Worm (Caenorhabditis elegans) whole organism, late embryonic: ENCODE measurements around the gene pqn-73.

ENCODE experiments used
- F13H6.1 ChIP-seq: sonication (generic microtip); optimal IDR thresholded peaks from 2 replicates; lab custom pipeline; 2016; ENCODE audit warnings: missing genetic modification characterization, missing compliant biosample characterization
- K02D7.2 ChIP-seq: sonication (generic microtip); optimal IDR thresholded peaks from 2 replicates; lab custom pipeline; 2017; ENCODE audit warnings: mild to moderate bottlenecking, missing genetic modification characterization, missing compliant biosample characterization
- Y22D7AL.16 ChIP-seq: sonication (generic microtip); optimal IDR thresholded peaks from 2 replicates; lab custom pipeline; 2016; ENCODE audit warnings: missing genetic modification characterization, missing compliant biosample characterization
- ahr-1 ChIP-seq: sonication (generic microtip); optimal IDR thresholded peaks from 2 replicates; lab custom pipeline; 2016; ENCODE audit warnings: missing genetic modification characterization, missing compliant biosample characterization
- ceh-14 ChIP-seq: sonication (generic microtip); optimal IDR thresholded peaks from 2 replicates; lab custom pipeline; 2016; ENCODE audit warnings: missing genotype, missing genetic modification characterization, missing compliant biosample characterization
- ceh-19 ChIP-seq: fragments of 200-800 bp; sonication (Bioruptor generic); optimal IDR thresholded peaks from 2 replicates; lab custom pipeline; 2018; ENCODE audit warnings: mild to moderate bottlenecking, missing genetic modification characterization, missing compliant biosample characterization
- ceh-2 ChIP-seq: sonication (generic microtip); optimal IDR thresholded peaks from 2 replicates; lab custom pipeline; 2016; ENCODE audit warnings: missing genotype, missing genetic modification characterization, missing compliant biosample characterization
- ceh-22 ChIP-seq: sonication (generic microtip); optimal IDR thresholded peaks from 2 replicates; lab custom pipeline; 2017; ENCODE audit warnings: missing biosample characterization, missing genetic modification characterization
- ceh-31 ChIP-seq: sonication (generic microtip); optimal IDR thresholded peaks from 2 replicates; lab custom pipeline; 2016; ENCODE audit warnings: missing genetic modification characterization, missing compliant biosample characterization
- ceh-34 ChIP-seq: sonication (generic microtip); optimal IDR thresholded peaks from 2 replicates; lab custom pipeline; 2016; ENCODE audit warnings: mild to moderate bottlenecking, missing genetic modification characterization, missing compliant biosample characterization
- ceh-45 ChIP-seq: fragments of 200-800 bp; sonication (Bioruptor generic); IDR thresholded peaks from 2 replicates; pipeline ENCODE4 v1.3.6; 2022; ENCODE audit warnings: missing genetic modification reagents, missing genetic modification characterization, missing compliant biosample characterization
- ceh-48 ChIP-seq: sonication (generic microtip); optimal IDR thresholded peaks from 2 replicates; lab custom pipeline; 2016; ENCODE audit warnings: missing genetic modification characterization, inconsistent platforms, missing compliant biosample characterization
- ceh-6 ChIP-seq: fragments of 200-800 bp; sonication (Bioruptor generic); optimal IDR thresholded peaks from 2 replicates; lab custom pipeline; 2018; ENCODE audit warnings: mild to moderate bottlenecking, missing genetic modification characterization, missing compliant biosample characterization
- ceh-9 ChIP-seq: sonication (generic microtip); optimal IDR thresholded peaks from 2 replicates; lab custom pipeline; 2016; ENCODE audit warnings: mild to moderate bottlenecking, missing genetic modification characterization, inconsistent platforms, missing compliant biosample characterization
- che-1 ChIP-seq: sonication (generic microtip); optimal IDR thresholded peaks from 2 replicates; lab custom pipeline; 2016; ENCODE audit warnings: mild to moderate bottlenecking, missing genetic modification characterization, missing compliant biosample characterization
- dmd-4 ChIP-seq: sonication (generic microtip); optimal IDR thresholded peaks from 2 replicates; lab custom pipeline; 2016; ENCODE audit warnings: borderline replicate concordance, missing genetic modification characterization, missing compliant biosample characterization
- elt-4 ChIP-seq: sonication (generic microtip); optimal IDR thresholded peaks from 2 replicates; lab custom pipeline; 2016; ENCODE audit warnings: missing genetic modification characterization, missing compliant biosample characterization
- ets-4 ChIP-seq: sonication (generic microtip); optimal IDR thresholded peaks from 2 replicates; lab custom pipeline; 2016; ENCODE audit warnings: missing genetic modification characterization, missing compliant biosample characterization
- fax-1 ChIP-seq: sonication (generic microtip); optimal IDR thresholded peaks from 2 replicates; lab custom pipeline; 2016; ENCODE audit warnings: missing genotype, missing genetic modification characterization, missing compliant biosample characterization
- fkh-6 ChIP-seq: sonication (generic microtip); optimal IDR thresholded peaks from 2 replicates; lab custom pipeline; 2016; ENCODE audit warnings: missing genetic modification characterization, missing compliant biosample characterization
- hlh-13 ChIP-seq: fragments of 200-800 bp; sonication (Bioruptor generic); optimal IDR thresholded peaks from 2 replicates; lab custom pipeline; 2018; ENCODE audit warnings: mild to moderate bottlenecking, missing genetic modification characterization, missing compliant biosample characterization
- hlh-30 ChIP-seq: sonication (generic microtip); optimal IDR thresholded peaks from 2 replicates; lab custom pipeline; 2017; ENCODE audit warnings: antibody characterized with exemption, missing genetic modification characterization, missing compliant biosample characterization; ENCODE audit not compliant: insufficient read depth
- hlh-6 ChIP-seq: sonication (generic microtip); optimal IDR thresholded peaks from 2 replicates; lab custom pipeline; 2016; ENCODE audit warnings: missing genotype, missing genetic modification characterization, missing compliant biosample characterization
- hlh-8 ChIP-seq: sonication (generic microtip); optimal IDR thresholded peaks from 2 replicates; lab custom pipeline; 2016; ENCODE audit warnings: missing genotype, missing genetic modification characterization, missing compliant biosample characterization
- lin-11 ChIP-seq: fragments of 200-800 bp; sonication (Bioruptor generic); optimal IDR thresholded peaks from 2 replicates; lab custom pipeline; 2018; ENCODE audit warnings: mild to moderate bottlenecking, missing genetic modification characterization, missing compliant biosample characterization
- madf-2 ChIP-seq: sonication (generic microtip); optimal IDR thresholded peaks from 2 replicates; lab custom pipeline; 2017; ENCODE audit warnings: missing genetic modification characterization, missing compliant biosample characterization
- mec-3 ChIP-seq: sonication (generic microtip); optimal IDR thresholded peaks from 2 replicates; lab custom pipeline; 2016; ENCODE audit warnings: borderline replicate concordance, missing genetic modification characterization, missing compliant biosample characterization
- nhr-11 ChIP-seq: fragments of 150-350 bp; optimal IDR thresholded peaks from 2 replicates; lab custom pipeline; 2014; ENCODE audit warnings: missing biosample characterization, missing genetic modification characterization
- nhr-232 ChIP-seq: sonication (generic microtip); optimal IDR thresholded peaks from 2 replicates; lab custom pipeline; 2016; ENCODE audit warnings: missing genetic modification characterization, missing compliant biosample characterization
- odd-2 ChIP-seq: sonication (generic microtip); optimal IDR thresholded peaks from 2 replicates; lab custom pipeline; 2017; ENCODE audit warnings: antibody characterized with exemption, mild to moderate bottlenecking, missing genetic modification characterization, missing compliant biosample characterization
- pha-2 ChIP-seq: sonication (generic microtip); optimal IDR thresholded peaks from 2 replicates; lab custom pipeline; 2017; ENCODE audit warnings: mild to moderate bottlenecking, missing genetic modification characterization, missing compliant biosample characterization
- pqm-1 ChIP-seq: sonication (generic microtip); optimal IDR thresholded peaks from 2 replicates; lab custom pipeline; 2016; ENCODE audit warnings: missing genetic modification characterization, missing compliant biosample characterization
- pros-1 ChIP-seq: fragments of 150-350 bp; optimal IDR thresholded peaks from 2 replicates; lab custom pipeline; 2014; ENCODE audit warnings: missing biosample characterization, missing genetic modification reagents, missing genetic modification characterization
- ref-2 ChIP-seq: sonication (generic microtip); optimal IDR thresholded peaks from 2 replicates; lab custom pipeline; 2016; ENCODE audit warnings: missing genetic modification characterization, missing compliant biosample characterization
- rnt-1 ChIP-seq: sonication (generic microtip); optimal IDR thresholded peaks from 2 replicates; lab custom pipeline; 2016; ENCODE audit warnings: missing genetic modification characterization, missing compliant biosample characterization
- sdc-2 ChIP-seq: sonication (generic microtip); optimal IDR thresholded peaks from 2 replicates; lab custom pipeline; 2016; ENCODE audit warnings: missing genotype, missing genetic modification characterization, missing compliant biosample characterization
- sox-4 ChIP-seq: sonication (generic microtip); optimal IDR thresholded peaks from 2 replicates; lab custom pipeline; 2017; ENCODE audit warnings: mild to moderate bottlenecking, missing genetic modification characterization, inconsistent platforms, missing compliant biosample characterization
- syd-9 ChIP-seq: sonication (generic microtip); optimal IDR thresholded peaks from 2 replicates; lab custom pipeline; 2016; ENCODE audit warnings: mild to moderate bottlenecking, missing genetic modification characterization, moderate library complexity, missing compliant biosample characterization
- tbx-2 ChIP-seq: sonication (generic microtip); optimal IDR thresholded peaks from 2 replicates; lab custom pipeline; 2016; ENCODE audit warnings: missing genetic modification characterization, missing compliant biosample characterization
- tbx-7 ChIP-seq: sonication (generic microtip); optimal IDR thresholded peaks from 2 replicates; lab custom pipeline; 2016; ENCODE audit warnings: missing genotype, missing genetic modification characterization, missing compliant biosample characterization
- ttx-3 ChIP-seq: sonication (generic microtip); optimal IDR thresholded peaks from 2 replicates; lab custom pipeline; 2016; ENCODE audit warnings: missing genetic modification reagents, missing genetic modification characterization, missing compliant biosample characterization
- unc-3 ChIP-seq, 2 experiments: fragments of 200-800 bp in 1 of 2; sonication (Bioruptor generic) in 1 of 2; sonication (generic microtip) in 1 of 2; conservative IDR thresholded peaks in 1 of 2; optimal IDR thresholded peaks in 1 of 2; 2 replicates each; pipeline versions ENCODE4 v1.3.6 to Lab custom; 2016 to 2022; ENCODE audit warnings: missing compliant biosample characterization in 2 of 2, missing genetic modification characterization in 2 of 2, missing genetic modification reagents in 1 of 2
- unc-55 ChIP-seq: sonication (generic microtip); optimal IDR thresholded peaks from 2 replicates; lab custom pipeline; 2017; ENCODE audit warnings: missing biosample characterization, missing genetic modification reagents, missing genetic modification characterization
- ztf-16 ChIP-seq: sonication (generic microtip); optimal IDR thresholded peaks from 2 replicates; lab custom pipeline; 2017; ENCODE audit warnings: missing genetic modification characterization, missing compliant biosample characterization

The pqn-73 gene

DNA sequence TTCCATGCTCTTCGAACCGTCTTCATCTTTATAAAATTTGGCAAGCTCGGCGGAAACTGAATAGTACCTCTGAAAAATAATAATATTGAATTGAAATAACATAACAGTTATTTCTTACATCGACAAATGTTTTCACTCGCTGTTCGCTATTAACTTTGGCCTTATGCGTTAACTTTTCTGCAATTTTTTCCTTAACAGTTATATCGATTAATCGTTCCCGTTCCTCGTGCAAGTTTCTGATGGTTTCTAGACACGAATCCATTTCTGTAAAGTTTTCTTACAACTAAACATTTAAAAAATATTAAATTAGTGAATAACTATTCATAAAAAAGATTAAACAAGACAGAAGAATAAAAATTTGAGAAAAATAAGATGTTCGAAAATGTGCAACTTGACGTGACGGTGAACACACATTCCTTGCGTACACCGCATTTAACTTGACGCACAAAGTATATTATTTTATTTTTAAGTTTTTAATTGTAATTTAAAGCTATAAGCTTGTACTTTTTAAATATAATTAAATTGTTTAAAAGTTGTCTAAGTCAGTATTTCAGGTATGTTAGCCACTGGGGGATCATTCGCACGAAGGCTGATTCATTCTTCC lies 15.3 kb upstream of the pqn-73 start, which contains the start of the genes prp-9 and mrps-18B:
TSS of gene prp-9 (minus strand) at position 264 of the 604 bp plus-strand sequence.
TSS of gene mrps-18B (plus strand) at position 549 of the 604 bp plus-strand sequence.
- TF ChIP-seq fkh-6 (tag; lab: Kevin White, UChicago) (no peak), ceh-19 (GFP tag; lab: Kevin White, UChicago) (no peak), ceh-6 (no peak), Y22D7AL.16 (tag; lab: Kevin White, UChicago) (no peak), sdc-2 (tag; lab: Kevin White, UChicago) (no peak), ttx-3 (tag; lab: Kevin White, UChicago) (no peak), ceh-45 (GFP tag; lab: Robert Waterston, UW) (no peak), pha-2 (tag; lab: Kevin White, UChicago) (no peak), hlh-30 (tag; lab: Kevin White, UChicago) (no peak), ceh-2 (tag; lab: Kevin White, UChicago) (no peak)
- TF ChIP-seq, all 69 proteins: peak for 0

DNA sequence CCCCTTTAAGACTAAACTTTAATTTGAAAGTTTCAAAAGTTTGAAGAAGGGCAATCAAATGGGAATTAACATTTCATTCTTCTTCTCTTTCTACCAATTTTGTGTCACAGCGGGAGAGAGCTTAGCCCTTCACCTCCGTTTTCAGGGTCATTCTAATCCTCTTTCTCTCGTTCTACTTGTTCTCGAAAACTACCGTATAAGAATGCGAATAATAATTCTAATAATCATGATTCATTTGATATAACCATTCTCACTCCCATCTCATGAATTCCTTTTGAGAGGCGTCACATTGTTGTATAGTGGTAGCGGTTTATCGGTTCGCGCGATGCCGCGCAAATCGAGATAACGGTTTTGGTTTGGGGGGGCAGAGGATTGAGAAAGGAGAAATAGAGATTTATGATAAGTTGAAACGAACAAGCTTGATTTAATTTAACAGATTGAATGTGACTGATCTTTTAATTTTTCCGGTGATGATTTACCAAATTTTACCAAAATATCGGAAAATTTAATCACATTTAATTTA lies 11.3 kb upstream of the pqn-73 start:
- TF ChIP-seq ceh-22 (no peak), nhr-232 (tag; lab: Kevin White, UChicago) (no peak), rnt-1 (tag; lab: Kevin White, UChicago) (peak; percentile 2), hlh-30 (tag; lab: Kevin White, UChicago) (no peak), ztf-16 (tag; lab: Kevin White, UChicago) (no peak), ref-2 (tag; lab: Kevin White, UChicago) (peak; percentile 13)

DNA sequence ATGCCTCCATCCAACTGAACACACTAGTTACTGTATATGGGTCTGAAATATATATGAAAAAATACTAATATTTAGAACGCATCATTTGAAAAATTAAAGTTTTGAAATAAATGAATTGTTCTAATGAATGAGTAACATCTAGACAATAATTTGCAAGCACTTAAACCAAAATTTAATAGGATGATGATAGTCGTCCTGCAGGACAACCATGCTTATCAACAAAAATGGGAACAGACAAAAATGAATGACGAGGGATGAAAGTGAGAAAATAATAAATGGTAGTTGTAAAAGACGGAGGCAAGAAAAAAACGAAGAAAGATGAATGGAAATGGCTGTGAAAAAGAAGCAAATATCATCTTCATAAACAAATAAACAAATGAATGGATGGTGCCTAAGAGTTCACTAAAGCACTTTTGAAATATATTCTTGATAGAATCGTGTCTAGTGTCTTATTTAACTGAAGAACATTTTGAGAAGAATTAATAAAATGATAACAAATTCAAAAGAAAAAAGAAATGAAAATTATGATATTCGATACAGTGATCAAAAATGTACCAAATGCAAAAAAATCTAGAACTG lies 9.2 kb upstream of the pqn-73 start, which contains the start of gene gldi-7:
TSS of gene gldi-7 (minus strand) at position 42 of the 579 bp plus-strand sequence.
- TF ChIP-seq ahr-1 (tag; lab: Kevin White, UChicago) (no peak), unc-55 (GFP tag; lab: Kevin White, UChicago) (no peak), ceh-6 (no peak), nhr-232 (tag; lab: Kevin White, UChicago) (no peak), K02D7.2 (tag; lab: Kevin White, UChicago) (no peak), tbx-7 (no peak), pros-1 (tag; lab: Kevin White, UChicago) (no peak), ets-4 (tag; lab: Kevin White, UChicago) (no peak), nhr-11 (tag; lab: Kevin White, UChicago) (no peak), ceh-9 (no peak), hlh-8 (tag; lab: Kevin White, UChicago) (no peak), tbx-2 (tag; lab: Kevin White, UChicago) (no peak), hlh-30 (tag; lab: Kevin White, UChicago) (no peak)

DNA sequence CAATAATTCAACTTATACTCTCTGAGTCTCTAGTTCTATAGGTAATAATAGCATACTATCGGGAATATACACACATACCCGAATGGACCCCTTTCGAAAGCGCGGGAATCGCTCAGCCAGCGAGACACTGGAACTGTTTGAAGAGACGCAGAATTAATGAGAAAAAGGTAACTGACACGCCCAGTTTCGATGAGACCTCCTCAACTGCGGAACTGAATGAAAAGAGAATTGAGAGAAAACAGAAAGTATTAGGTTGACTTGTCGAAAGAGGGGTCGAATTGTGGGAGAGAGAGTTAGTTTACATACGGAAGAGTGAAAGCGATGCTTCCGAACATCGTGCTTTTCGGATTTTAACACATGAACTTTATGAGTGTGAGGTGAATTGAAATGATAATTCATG lies 8.5 kb upstream of the pqn-73 start:
- TF ChIP-seq odd-2 (tag; lab: Kevin White, UChicago), result no peak
- TF ChIP-seq ceh-48 (tag; lab: Kevin White, UChicago), result no peak
- TF ChIP-seq ceh-14, result no peak
- no peak for TF ChIP-seq hlh-13 (GFP tag; lab: Kevin White, UChicago)
- TF ChIP-seq K02D7.2 (tag; lab: Kevin White, UChicago), result no peak
- TF ChIP-seq elt-4, result no peak
- no peak for TF ChIP-seq pqm-1
- no peak for TF ChIP-seq lin-11
- peak; percentile 8 for TF ChIP-seq ceh-31 (tag; lab: Kevin White, UChicago)
- TF ChIP-seq ceh-34 (tag; lab: Kevin White, UChicago), result peak; percentile 65
- TF ChIP-seq fkh-6 (tag; lab: Kevin White, UChicago), result no peak
- no peak for TF ChIP-seq hlh-6 (tag; lab: Kevin White, UChicago)
- TF ChIP-seq unc-3 (GFP tag; conservative IDR thresholded peaks at IDR 0.05; lab: Robert Waterston, UW), result no peak
- TF ChIP-seq unc-3 (tag; optimal IDR thresholded peaks at IDR 0.05; lab: Kevin White, UChicago), result no peak
- TF ChIP-seq syd-9, result no peak
- no peak for TF ChIP-seq che-1 (tag; lab: Kevin White, UChicago)
- no peak for TF ChIP-seq tbx-7
- no peak for TF ChIP-seq dmd-4 (tag; lab: Kevin White, UChicago)
- no peak for TF ChIP-seq F13H6.1 (tag; lab: Kevin White, UChicago)
- TF ChIP-seq mec-3 (tag; lab: Kevin White, UChicago), result no peak
- TF ChIP-seq sox-4 (tag; lab: Kevin White, UChicago), result no peak
- no peak for TF ChIP-seq madf-2
- TF ChIP-seq tbx-2 (tag; lab: Kevin White, UChicago), result peak; percentile 48
- TF ChIP-seq fax-1 (tag; lab: Kevin White, UChicago), result no peak
